Fruit fly (Drosophila melanogaster): ENCODE results near the gene DNAlig3.

The DNAlig3 gene

dm6 chr3R:12370643-12370995, 31.0 kb downstream of the DNAlig3 start (continued):
- TF ChIP-seq CG17359 (tag; optimal IDR thresholded peaks at IDR 0.05), result no peak
- no peak for TF ChIP-seq CG17361 (GFP tag; IDR thresholded peaks at IDR 0.05)
- no peak for TF ChIP-seq CG16815 (GFP tag; optimal IDR thresholded peaks at IDR 0.05)
- no peak for TF ChIP-seq MESR4 (GFP tag; optimal IDR thresholded peaks at IDR 0.05)
- no peak for TF ChIP-seq CG12299 (tag; optimal IDR thresholded peaks at IDR 0.05)
- TF ChIP-seq ftz-f1 (GFP tag; optimal IDR thresholded peaks at IDR 0.05), result no peak
- TF ChIP-seq fd3F (GFP tag; optimal IDR thresholded peaks at IDR 0.05), result no peak
- TF ChIP-seq BtbVII (GFP tag; optimal IDR thresholded peaks at IDR 0.05), result peak; percentile 29
- no peak for TF ChIP-seq CG14050 (GFP tag; IDR thresholded peaks at IDR 0.05)
- TF ChIP-seq fru (optimal IDR thresholded peaks at IDR 0.05), result no peak
- no peak for TF ChIP-seq Usf (GFP tag; optimal IDR thresholded peaks at IDR 0.05)
- no peak for TF ChIP-seq Oaz (GFP tag; IDR thresholded peaks at IDR 0.05)
- TF ChIP-seq nom (GFP tag; optimal IDR thresholded peaks at IDR 0.05), result peak; percentile 59
- no peak for TF ChIP-seq CG7928 (GFP tag; optimal IDR thresholded peaks at IDR 0.05)
- no peak for TF ChIP-seq HLH3B (GFP tag; IDR thresholded peaks at IDR 0.05)
- TF ChIP-seq Dll (GFP tag; IDR thresholded peaks at IDR 0.05; ENCODE audit: partially characterized antibody), result no peak
- TF ChIP-seq gcm2 (GFP tag; optimal IDR thresholded peaks at IDR 0.05), result no peak
- no peak for TF ChIP-seq CG32772 (GFP tag; IDR thresholded peaks at IDR 0.05)
- TF ChIP-seq vnd (GFP tag; IDR thresholded peaks at IDR 0.05; ENCODE audit: partially characterized antibody), result no peak
- TF ChIP-seq Stat92E (GFP tag; optimal IDR thresholded peaks at IDR 0.05), result no peak
- TF ChIP-seq az2 (GFP tag; optimal IDR thresholded peaks at IDR 0.05), result no peak
- TF ChIP-seq ham (GFP tag; IDR thresholded peaks at IDR 0.05), result no peak
- no peak for TF ChIP-seq caup (GFP tag; optimal IDR thresholded peaks at IDR 0.05; ENCODE audit: severe bottlenecking)
- TF ChIP-seq CG12104 (GFP tag; optimal IDR thresholded peaks at IDR 0.05), result no peak
- TF ChIP-seq jigr1 (GFP tag; IDR thresholded peaks at IDR 0.05), result no peak
- TF ChIP-seq CG9437 (GFP tag; optimal IDR thresholded peaks at IDR 0.05), result no peak
- TF ChIP-seq tgo (GFP tag; IDR thresholded peaks at IDR 0.05), result no peak
- no peak for TF ChIP-seq CG17829 (tag; optimal IDR thresholded peaks at IDR 0.05)
- no peak for TF ChIP-seq Bdp1 (GFP tag; optimal IDR thresholded peaks at IDR 0.05)
- TF ChIP-seq Six4 (GFP tag; optimal IDR thresholded peaks at IDR 0.05), result no peak
- no peak for TF ChIP-seq pho (GFP tag; optimal IDR thresholded peaks at IDR 0.05)
- TF ChIP-seq CG30403 (GFP tag; optimal IDR thresholded peaks at IDR 0.05), result no peak
- no peak for TF ChIP-seq kah (GFP tag; optimal IDR thresholded peaks at IDR 0.05)
- TF ChIP-seq NK7.1 (GFP tag; optimal IDR thresholded peaks at IDR 0.05), result no peak
- no peak for TF ChIP-seq Dp (GFP tag; optimal IDR thresholded peaks at IDR 0.05)
- 0 out of 4 replicates have a peak, but pooled peaks have one; percentile 68 for TF ChIP-seq chinmo (GFP tag; IDR thresholded peaks at IDR 0.05; ENCODE audit: partially characterized antibody)
- TF ChIP-seq Optix (GFP tag; IDR thresholded peaks at IDR 0.05), result no peak
- no peak for TF ChIP-seq GATAe (GFP tag; conservative IDR thresholded peaks at IDR 0.05)
- TF ChIP-seq CG5245 (GFP tag; optimal IDR thresholded peaks at IDR 0.05), result no peak
- no peak for TF ChIP-seq pzg (GFP tag; optimal IDR thresholded peaks at IDR 0.05)
- no peak for TF ChIP-seq Dip3 (GFP tag; optimal IDR thresholded peaks at IDR 0.05)
- TF ChIP-seq otp (GFP tag; IDR thresholded peaks at IDR 0.05), result no peak
- TF ChIP-seq Drgx (GFP tag; IDR thresholded peaks at IDR 0.05), result no peak

Data from whole organism, embryonic.